Fruit fly (Drosophila melanogaster): ENCODE results near the gene CG12590.

DNA sequence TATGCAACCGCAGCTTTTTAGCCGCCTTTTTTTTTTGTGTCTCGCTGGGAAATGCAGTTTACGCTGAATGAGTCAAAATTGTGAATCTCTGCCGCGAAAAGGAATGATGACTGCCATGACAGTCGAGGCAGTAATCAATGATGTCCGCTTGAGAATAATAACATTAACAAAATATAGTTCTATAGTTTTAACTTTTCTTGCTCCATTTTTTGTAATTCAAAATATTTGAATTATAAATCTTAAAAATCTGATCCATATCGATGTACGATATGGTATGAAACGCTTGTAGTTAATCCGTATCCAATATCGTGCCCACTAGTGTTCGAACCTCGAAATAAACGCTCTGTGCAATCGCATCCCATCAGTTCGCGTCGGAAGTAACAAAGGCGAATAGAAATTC, 28.4 kb downstream of the CG12590 start:
- no peak for TF ChIP-seq fd59A (GFP tag; optimal IDR thresholded peaks at IDR 0.05)
- TF ChIP-seq Sox102F (GFP tag; optimal IDR thresholded peaks at IDR 0.05) = no peak
- no peak for TF ChIP-seq spab (GFP tag; optimal IDR thresholded peaks at IDR 0.05)
- no peak for TF ChIP-seq fd85E (GFP tag; optimal IDR thresholded peaks at IDR 0.05)
- TF ChIP-seq Blimp-1 (GFP tag; optimal IDR thresholded peaks at IDR 0.05) = no peak
- peak; percentile 75 for TF ChIP-seq Eip78C (GFP tag)
- TF ChIP-seq CG11762 (GFP tag; optimal IDR thresholded peaks at IDR 0.05; ENCODE audit: insufficient read depth) = no peak
- no peak for TF ChIP-seq CG9139 (GFP tag; optimal IDR thresholded peaks at IDR 0.05)
- TF ChIP-seq Sox15 (GFP tag; optimal IDR thresholded peaks at IDR 0.05) = no peak
- TF ChIP-seq net (GFP tag; optimal IDR thresholded peaks at IDR 0.05) = no peak

Measured in whole organism, prepupa.